Worm (Caenorhabditis elegans) whole organism, young adult: ENCODE results near the gene lido-16.
A peak's percentile ranks its signal among the peaks of the same experiment; 100 is the strongest.

Experiments used
- B0261.1 ChIP-seq: sonication (generic microtip); optimal IDR thresholded peaks from 2 replicates; lab custom pipeline; 2016; ENCODE audit warnings: mild to moderate bottlenecking, missing genetic modification characterization, moderate library complexity, missing compliant biosample characterization
- F52B5.7 ChIP-seq: sonication (generic microtip); optimal IDR thresholded peaks from 2 replicates; lab custom pipeline; 2016; ENCODE audit warnings: mild to moderate bottlenecking, missing genetic modification characterization, missing compliant biosample characterization
- F55B11.4 ChIP-seq: sonication (generic microtip); optimal IDR thresholded peaks from 2 replicates; lab custom pipeline; 2016; ENCODE audit warnings: missing compliant biosample characterization, missing genetic modification characterization, borderline replicate concordance; ENCODE audit not compliant: insufficient read depth
- K11D2.4 ChIP-seq: fragments of 200-800 bp; sonication (Bioruptor generic); IDR thresholded peaks from 2 replicates; pipeline ENCODE4 v1.3.6; 2022; ENCODE audit warnings: missing genetic modification reagents, missing genetic modification characterization, missing compliant biosample characterization
- T26A5.8 ChIP-seq: sonication (generic microtip); optimal IDR thresholded peaks from 2 replicates; lab custom pipeline; 2016; ENCODE audit warnings: missing genetic modification characterization, missing compliant biosample characterization
- Y53F4B.3 ChIP-seq: fragments of 200-800 bp; sonication (Bioruptor generic); IDR thresholded peaks from 2 replicates; pipeline ENCODE4 v1.3.6; 2022; ENCODE audit warnings: missing genetic modification reagents, missing genetic modification characterization, missing compliant biosample characterization
- Y53G8AR.9 ChIP-seq: fragments of 200-800 bp; sonication (Bioruptor generic); conservative IDR thresholded peaks from 2 replicates; pipeline ENCODE4 v1.3.6; 2022; ENCODE audit warnings: missing genetic modification reagents, missing genetic modification characterization, missing compliant biosample characterization
- Y56A3A.18 ChIP-seq: fragments of 200-800 bp; sonication (Bioruptor generic); IDR thresholded peaks from 2 replicates; pipeline ENCODE4 v1.3.6; 2022; ENCODE audit warnings: missing genetic modification reagents, missing genetic modification characterization, missing compliant biosample characterization
- Y95B8A.8 ChIP-seq: fragments of 200-800 bp; sonication (Bioruptor generic); IDR thresholded peaks from 2 replicates; pipeline ENCODE4 v1.3.6; 2022; ENCODE audit warnings: missing genetic modification reagents, missing genetic modification characterization, missing compliant biosample characterization
- ZK185.1 ChIP-seq: sonication (generic microtip); optimal IDR thresholded peaks from 2 replicates; lab custom pipeline; 2016; ENCODE audit warnings: mild to moderate bottlenecking, missing genetic modification characterization, missing compliant biosample characterization; ENCODE audit not compliant: poor library complexity, severe bottlenecking
- atf-7 ChIP-seq: sonication (generic microtip); optimal IDR thresholded peaks from 2 replicates; lab custom pipeline; 2017; ENCODE audit warnings: mild to moderate bottlenecking, missing genetic modification characterization, missing compliant biosample characterization
- attf-6 ChIP-seq: fragments of 200-800 bp; sonication (Bioruptor generic); IDR thresholded peaks from 2 replicates; pipeline ENCODE4 v1.3.6; 2022; ENCODE audit warnings: missing genetic modification reagents, missing genetic modification characterization, missing compliant biosample characterization
- bed-1 ChIP-seq: fragments of 200-800 bp; sonication (Bioruptor generic); IDR thresholded peaks from 2 replicates; pipeline ENCODE4 v1.3.6; 2022; ENCODE audit warnings: missing genetic modification reagents, missing genetic modification characterization, missing compliant biosample characterization
- bed-2 ChIP-seq: fragments of 200-800 bp; sonication (Bioruptor generic); IDR thresholded peaks from 2 replicates; pipeline ENCODE4 v1.3.6; 2022; ENCODE audit warnings: missing genetic modification reagents, missing genetic modification characterization, missing compliant biosample characterization
- ccch-3 ChIP-seq: fragments of 200-800 bp; sonication (Bioruptor generic); optimal IDR thresholded peaks from 2 replicates; lab custom pipeline; 2018; ENCODE audit warnings: mild to moderate bottlenecking, missing genetic modification characterization, missing compliant biosample characterization
- ceh-58 ChIP-seq: fragments of 200-800 bp; sonication (Bioruptor generic); IDR thresholded peaks from 2 replicates; pipeline ENCODE4 v1.3.6; 2022; ENCODE audit warnings: missing genetic modification characterization, missing compliant biosample characterization
- dpff-1 ChIP-seq: sonication (generic microtip); optimal IDR thresholded peaks from 2 replicates; lab custom pipeline; 2017; ENCODE audit warnings: mild to moderate bottlenecking, missing genetic modification characterization, missing compliant biosample characterization
- efl-1 ChIP-seq: fragments of 150-350 bp; optimal IDR thresholded peaks from 2 replicates; lab custom pipeline; 2014; ENCODE audit warnings: missing biosample characterization, missing genetic modification reagents, missing genetic modification characterization
- egl-18 ChIP-seq: fragments of 200-800 bp; sonication (Bioruptor generic); IDR thresholded peaks from 2 replicates; pipeline ENCODE4 v1.3.6; 2022; ENCODE audit warnings: missing genetic modification reagents, missing genetic modification characterization, missing compliant biosample characterization
- egrh-3 ChIP-seq: fragments of 200-800 bp; sonication (Bioruptor generic); IDR thresholded peaks from 2 replicates; pipeline ENCODE4 v1.3.6; 2022; ENCODE audit warnings: missing genetic modification reagents, missing genetic modification characterization, missing compliant biosample characterization
- ekl-4 ChIP-seq: fragments of 200-800 bp; sonication (Bioruptor generic); IDR thresholded peaks from 2 replicates; pipeline ENCODE4 v1.3.6; 2022; ENCODE audit warnings: missing genetic modification reagents, missing genetic modification characterization, missing compliant biosample characterization
- ets-4 ChIP-seq: fragments of 200-800 bp; sonication (Bioruptor generic); optimal IDR thresholded peaks from 2 replicates; lab custom pipeline; 2018; ENCODE audit warnings: mild to moderate bottlenecking, missing genetic modification characterization, missing compliant biosample characterization
- hmg-20 ChIP-seq: fragments of 200-800 bp; sonication (Bioruptor generic); IDR thresholded peaks from 2 replicates; pipeline ENCODE4 v1.3.6; 2022; ENCODE audit warnings: missing genetic modification reagents, missing genetic modification characterization, missing compliant biosample characterization
- let-607 ChIP-seq, 2 experiments: fragments of 200-800 bp in 1 of 2; sonication (Bioruptor generic) in 1 of 2; sonication (generic microtip) in 1 of 2; optimal IDR thresholded peaks; 2 replicates each; lab custom pipeline; 2016 to 2018; ENCODE audit warnings: mild to moderate bottlenecking in 2 of 2, missing compliant biosample characterization in 2 of 2, missing genetic modification characterization in 2 of 2, moderate library complexity in 2 of 2, missing genotype in 1 of 2
- lin-35 ChIP-seq, 3 experiments: fragments of 150-350 bp in 2 of 3; sonication (generic microtip) in 1 of 3; optimal IDR thresholded peaks; 2 replicates each; lab custom pipeline; 2014 to 2018; ENCODE audit warnings: missing biosample characterization in 3 of 3, missing genetic modification characterization in 3 of 3, missing genetic modification reagents in 3 of 3
- lin-54 ChIP-seq: fragments of 200-800 bp; sonication (Bioruptor generic); optimal IDR thresholded peaks from 2 replicates; lab custom pipeline; 2018; ENCODE audit warnings: mild to moderate bottlenecking, missing genetic modification characterization, missing compliant biosample characterization
- lsl-1 ChIP-seq: fragments of 200-800 bp; sonication (Bioruptor generic); optimal IDR thresholded peaks from 2 replicates; lab custom pipeline; 2018; ENCODE audit warnings: mild to moderate bottlenecking, missing genetic modification characterization, moderate library complexity, missing compliant biosample characterization
- mxl-1 ChIP-seq: sonication (generic microtip); optimal IDR thresholded peaks from 2 replicates; lab custom pipeline; 2016; ENCODE audit warnings: missing genetic modification characterization, missing compliant biosample characterization
- nfya-2 ChIP-seq: fragments of 200-800 bp; sonication (Bioruptor generic); IDR thresholded peaks from 2 replicates; pipeline ENCODE4 v1.3.6; 2022; ENCODE audit warnings: missing genetic modification reagents, missing genetic modification characterization, missing compliant biosample characterization
- nhr-179 ChIP-seq: sonication (generic microtip); optimal IDR thresholded peaks from 2 replicates; lab custom pipeline; 2016; ENCODE audit warnings: mild to moderate bottlenecking, missing genetic modification characterization, missing compliant biosample characterization
- nhr-27 ChIP-seq: fragments of 200-800 bp; sonication (Bioruptor generic); optimal IDR thresholded peaks from 2 replicates; lab custom pipeline; 2018; ENCODE audit warnings: mild to moderate bottlenecking, missing genetic modification characterization, moderate library complexity, missing compliant biosample characterization
- nhr-80 ChIP-seq: sonication (generic microtip); optimal IDR thresholded peaks from 2 replicates; lab custom pipeline; 2016; ENCODE audit warnings: missing genetic modification characterization, missing compliant biosample characterization
- repo-1 ChIP-seq: sonication (generic microtip); optimal IDR thresholded peaks from 2 replicates; lab custom pipeline; 2017; ENCODE audit warnings: mild to moderate bottlenecking, missing genetic modification characterization, missing compliant biosample characterization
- sea-2 ChIP-seq: fragments of 200-800 bp; sonication (Bioruptor generic); IDR thresholded peaks from 2 replicates; pipeline ENCODE4 v1.3.6; 2022; ENCODE audit warnings: missing genetic modification characterization, missing compliant biosample characterization
- snpc-3.4 ChIP-seq: sonication (generic microtip); optimal IDR thresholded peaks from 2 replicates; lab custom pipeline; 2017; ENCODE audit warnings: missing genetic modification characterization, mild to moderate bottlenecking, missing compliant biosample characterization, antibody characterized with exemption, moderate library complexity, missing genotype, missing genetic modification reagents
- somi-1 ChIP-seq: fragments of 200-800 bp; sonication (Bioruptor generic); optimal IDR thresholded peaks from 2 replicates; lab custom pipeline; 2018; ENCODE audit warnings: mild to moderate bottlenecking, missing genetic modification characterization, missing compliant biosample characterization
- sptf-2 ChIP-seq: fragments of 200-800 bp; sonication (Bioruptor generic); optimal IDR thresholded peaks from 2 replicates; lab custom pipeline; 2018; ENCODE audit warnings: mild to moderate bottlenecking, missing genetic modification characterization, missing compliant biosample characterization
- tbp1 ChIP-seq: fragments of 200-800 bp; sonication (Bioruptor generic); optimal IDR thresholded peaks from 2 replicates; lab custom pipeline; 2018; ENCODE audit warnings: mild to moderate bottlenecking, missing genetic modification characterization, missing compliant biosample characterization
- zfh-2 ChIP-seq: fragments of 200-800 bp; sonication (Bioruptor generic); conservative IDR thresholded peaks from 2 replicates; pipeline ENCODE4 v1.3.6; 2022; ENCODE audit warnings: missing genetic modification reagents, missing genetic modification characterization, missing compliant biosample characterization
- ztf-18 ChIP-seq: sonication (generic microtip); optimal IDR thresholded peaks from 2 replicates; lab custom pipeline; 2016; ENCODE audit warnings: missing genotype, mild to moderate bottlenecking, missing genetic modification characterization, missing compliant biosample characterization
- ztf-6 ChIP-seq: fragments of 200-800 bp; sonication (Bioruptor generic); IDR thresholded peaks from 2 replicates; pipeline ENCODE4 v1.3.6; 2022; ENCODE audit warnings: missing genetic modification reagents, missing genetic modification characterization, missing compliant biosample characterization

lido-16 gene

DNA sequence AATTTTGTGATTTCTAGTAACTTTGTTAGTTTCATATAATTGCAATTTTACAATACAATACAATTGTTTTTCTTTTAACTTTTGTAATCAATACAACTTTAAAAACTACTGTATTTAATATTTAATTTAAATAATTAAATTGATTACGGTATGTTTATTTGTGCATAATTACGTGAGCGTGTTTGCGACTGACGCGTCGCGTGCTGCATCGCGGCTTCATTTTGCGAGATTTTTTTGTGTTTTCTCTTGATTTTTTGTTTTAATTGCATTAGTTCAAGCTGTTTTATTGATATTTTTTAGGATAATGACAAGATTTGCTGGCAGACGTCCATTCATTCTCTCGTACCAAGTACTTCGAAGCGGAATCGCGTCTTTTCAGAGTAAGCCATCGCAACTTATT is 8.1 kb downstream of the lido-16 start, which contains the start of gene T28D9.4:
TSS of gene T28D9.4 (plus strand) at position 301 of the 400 bp plus-strand sequence.
- TF ChIP-seq nhr-27 (tag; lab: Kevin White, UChicago) (no peak), ZK185.1 (tag; lab: Kevin White, UChicago) (no peak), lin-54 (no peak), lsl-1 (GFP tag; lab: Kevin White, UChicago) (peak; percentile 68), Y95B8A.8 (GFP tag; lab: Robert Waterston, UW) (no peak), ceh-58 (GFP tag; lab: Robert Waterston, UW) (no peak), Y53F4B.3 (GFP tag; lab: Robert Waterston, UW) (no peak)

DNA sequence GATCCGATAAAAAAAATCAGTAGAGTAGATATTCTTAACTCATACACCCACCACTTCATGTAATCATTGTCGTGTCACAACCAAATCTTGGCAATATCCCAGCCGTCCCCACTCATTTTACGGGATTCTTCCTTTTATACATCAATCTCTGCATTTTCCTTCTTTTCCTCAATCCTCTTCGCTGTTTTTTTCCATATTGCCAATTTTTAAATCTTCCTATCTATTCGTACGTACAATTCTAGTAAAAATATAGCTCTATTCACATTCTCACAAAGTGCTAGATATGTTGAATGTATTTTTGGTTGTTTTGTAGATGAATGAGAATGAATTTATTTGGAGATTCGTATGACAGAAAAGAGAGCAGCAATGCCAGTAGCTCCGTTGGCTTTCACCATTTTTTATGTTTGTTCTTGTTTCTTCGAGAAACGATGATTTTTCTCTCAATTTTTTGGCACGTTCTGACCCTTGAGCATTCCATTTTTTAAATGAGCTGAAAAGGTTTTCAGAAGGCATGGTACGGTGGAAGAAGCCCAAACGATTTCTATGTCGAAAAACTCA is 9.5 kb downstream of the lido-16 start, which contains the start of gene T28D9.16:
TSS of gene T28D9.16 (plus strand) at position 508 of the 558 bp plus-strand sequence.
- no peak for TF ChIP-seq nfya-2 (GFP tag; lab: Robert Waterston, UW)
- TF ChIP-seq atf-7 (tag; lab: Kevin White, UChicago), result no peak
- TF ChIP-seq ztf-18 (tag; lab: Kevin White, UChicago), result no peak
- no peak for TF ChIP-seq K11D2.4 (GFP tag; lab: Robert Waterston, UW)
- TF ChIP-seq ccch-3 (GFP tag; lab: Kevin White, UChicago), result no peak
- TF ChIP-seq T26A5.8 (tag; lab: Kevin White, UChicago), result no peak
- TF ChIP-seq repo-1 (tag; lab: Kevin White, UChicago), result no peak
- no peak for TF ChIP-seq Y56A3A.18
- TF ChIP-seq snpc-3.4, result no peak
- no peak for TF ChIP-seq ets-4 (GFP tag; lab: Kevin White, UChicago)
- TF ChIP-seq efl-1 (GFP tag; lab: Kevin White, UChicago), result no peak
- no peak for TF ChIP-seq bed-1 (GFP tag; lab: Robert Waterston, UW)

DNA sequence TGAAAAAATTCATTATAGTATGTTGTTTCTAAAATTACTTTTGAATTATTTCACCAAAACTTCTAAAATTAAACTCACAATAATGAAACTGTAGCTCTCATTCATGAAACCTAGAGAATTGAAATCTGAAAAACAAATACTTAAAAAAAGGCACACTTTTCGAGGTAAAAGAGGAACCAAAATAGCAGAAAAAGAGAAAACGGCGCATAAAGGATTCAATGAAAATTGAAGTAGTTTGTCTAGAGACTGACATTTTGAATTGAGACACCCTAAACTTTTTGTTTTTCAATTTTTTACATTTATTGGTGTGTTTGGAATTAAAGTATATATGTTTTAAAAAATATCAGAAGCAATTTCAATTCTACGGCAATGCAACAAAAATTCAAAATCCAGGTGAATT is 13.8 kb downstream of the lido-16 start, which contains the start of gene dgk-5:
TSS of gene dgk-5 (minus strand) at position 101 of the 400 bp plus-strand sequence.
- TF ChIP-seq B0261.1 (tag; lab: Kevin White, UChicago) (no peak), atf-7 (tag; lab: Kevin White, UChicago) (no peak), F52B5.7 (tag; lab: Kevin White, UChicago) (no peak), ets-4 (GFP tag; lab: Kevin White, UChicago) (no peak), sea-2 (GFP tag; lab: Robert Waterston, UW) (no peak), sptf-2 (GFP tag; lab: Kevin White, UChicago) (no peak), zfh-2 (no peak), mxl-1 (no peak), Y53F4B.3 (GFP tag; lab: Robert Waterston, UW) (no peak)

DNA sequence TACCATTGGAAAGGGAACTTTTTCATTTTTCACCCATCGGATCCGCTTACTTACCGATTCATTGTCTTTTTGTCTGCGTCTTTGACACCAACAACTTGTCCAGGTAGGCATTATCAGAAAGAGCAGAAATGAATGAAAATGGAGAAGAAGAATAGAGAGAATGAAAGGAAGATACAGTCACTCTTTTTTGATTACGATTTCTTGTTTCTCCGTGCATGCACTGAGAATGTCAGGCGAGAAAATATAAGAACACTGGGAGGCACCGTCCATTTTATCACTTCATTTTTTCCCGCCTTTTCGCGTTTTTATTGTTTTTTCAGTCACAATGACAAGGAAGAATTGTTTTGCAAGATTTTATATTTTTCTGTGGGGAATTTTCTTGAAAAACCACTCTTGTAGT is 15.4 kb downstream of the lido-16 start:
- TF ChIP-seq egrh-3 (GFP tag; lab: Robert Waterston, UW) (no peak), nhr-80 (tag; lab: Kevin White, UChicago) (peak; percentile 71), somi-1 (no peak), ekl-4 (GFP tag; lab: Robert Waterston, UW) (no peak)

DNA sequence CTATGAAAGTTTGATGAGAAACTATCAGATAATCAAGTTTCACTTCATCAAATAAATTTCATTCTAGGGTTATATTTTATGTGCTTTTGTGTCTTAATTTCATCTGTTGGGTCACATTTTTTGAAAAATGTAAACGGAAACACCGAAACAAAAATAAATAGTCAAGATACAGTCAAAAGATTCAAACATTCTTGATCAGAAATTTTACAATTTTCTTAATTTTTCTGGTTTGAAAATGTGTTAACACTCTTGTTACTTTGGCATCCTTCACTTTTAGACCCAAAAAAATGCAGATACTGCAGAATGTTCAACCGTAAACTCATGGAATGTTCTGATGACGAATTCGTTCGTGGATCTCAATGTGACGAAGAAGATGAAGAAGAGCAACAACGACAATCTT is 30.1 kb downstream of the lido-16 start, which contains the start of gene aptf-1:
TSS of gene aptf-1 (plus strand) at position 301 of the 400 bp plus-strand sequence.
- TF ChIP-seq Y95B8A.8 (GFP tag; lab: Robert Waterston, UW) (no peak), nhr-179 (tag; lab: Kevin White, UChicago) (no peak), attf-6 (GFP tag; lab: Robert Waterston, UW) (no peak), nfya-2 (GFP tag; lab: Robert Waterston, UW) (no peak), hmg-20 (no peak), tbp1 (GFP tag; lab: Kevin White, UChicago) (no peak), let-607 (tag; optimal IDR thresholded peaks at IDR 0.05; lab: Kevin White, UChicago) (no peak), lin-35 (GFP tag; optimal IDR thresholded peaks at IDR 0.05; lab: Kevin White, UChicago) (no peak), Y53G8AR.9 (GFP tag; lab: Robert Waterston, UW) (no peak), dpff-1 (no peak), F55B11.4 (tag; lab: Kevin White, UChicago) (no peak), ccch-3 (GFP tag; lab: Kevin White, UChicago) (no peak), egl-18 (GFP tag; lab: Robert Waterston, UW) (no peak), bed-2 (no peak), ztf-6 (GFP tag; lab: Robert Waterston, UW) (no peak), ZK185.1 (tag; lab: Kevin White, UChicago) (no peak), sptf-2 (GFP tag; lab: Kevin White, UChicago) (no peak)
